Worm (Caenorhabditis elegans) whole organism, L1 larva: ENCODE results near the gene B0457.2.

ENCODE experiments used
- F16B12.6 ChIP-seq: fragments of 150-350 bp; optimal IDR thresholded peaks from 2 replicates; lab custom pipeline; 2014; ENCODE audit warnings: missing biosample characterization, missing genetic modification characterization
- Y116A8C.19 ChIP-seq: sonication (generic microtip); optimal IDR thresholded peaks from 2 replicates; lab custom pipeline; 2016; ENCODE audit warnings: missing compliant biosample characterization, missing genetic modification characterization, borderline replicate concordance
- aha-1 ChIP-seq: fragments of 150-350 bp; optimal IDR thresholded peaks from 2 replicates; lab custom pipeline; 2014; ENCODE audit warnings: missing biosample characterization, missing genetic modification characterization
- aly-2 ChIP-seq: fragments of 150-350 bp; optimal IDR thresholded peaks from 2 replicates; lab custom pipeline; 2014; ENCODE audit warnings: missing biosample characterization, missing genetic modification characterization
- dpl-1 ChIP-seq, 3 experiments: fragments of 150-350 bp in 2 of 3; sonication (generic microtip) in 1 of 3; optimal IDR thresholded peaks; 2 replicates each; lab custom pipeline; 2014 to 2017; ENCODE audit warnings: missing biosample characterization in 3 of 3, missing genetic modification characterization in 3 of 3, missing genetic modification reagents in 3 of 3
- elt-2 ChIP-seq: sonication (generic microtip); optimal IDR thresholded peaks from 2 replicates; lab custom pipeline; 2016; ENCODE audit warnings: missing genetic modification characterization, mild to moderate bottlenecking, inconsistent platforms, missing compliant biosample characterization, missing genetic modification reagents
- elt-3 ChIP-seq, 6 experiments: fragments of 150-350 bp in 1 of 6; sonication (generic microtip); optimal IDR thresholded peaks; 2 replicates each; lab custom pipeline; 2017 to 2018; ENCODE audit warnings: missing biosample characterization in 6 of 6, missing genetic modification characterization in 6 of 6, inconsistent platforms in 1 of 6
- fkh-10 ChIP-seq: sonication (generic microtip); optimal IDR thresholded peaks from 2 replicates; lab custom pipeline; 2017; ENCODE audit warnings: missing biosample characterization, missing genetic modification reagents, missing genetic modification characterization
- fos-1 ChIP-seq: fragments of 150-350 bp; optimal IDR thresholded peaks from 2 replicates; lab custom pipeline; 2014; ENCODE audit warnings: missing biosample characterization, missing genetic modification characterization
- hpl-2 ChIP-seq: fragments of 150-350 bp; optimal IDR thresholded peaks from 2 replicates; lab custom pipeline; 2014; ENCODE audit warnings: missing biosample characterization, missing genetic modification reagents, missing genetic modification characterization
- irx-1 ChIP-seq: sonication (generic microtip); optimal IDR thresholded peaks from 2 replicates; lab custom pipeline; 2016; ENCODE audit warnings: missing genetic modification characterization, missing compliant biosample characterization
- jun-1 ChIP-seq: fragments of 150-350 bp; optimal IDR thresholded peaks from 2 replicates; lab custom pipeline; 2014; ENCODE audit warnings: missing biosample characterization, missing genetic modification reagents, missing genetic modification characterization
- lin-14 ChIP-seq: fragments of 200-800 bp; sonication (Bioruptor generic); optimal IDR thresholded peaks from 2 replicates; lab custom pipeline; 2018; ENCODE audit warnings: mild to moderate bottlenecking, missing genetic modification characterization, moderate library complexity, missing compliant biosample characterization
- lin-15B ChIP-seq: fragments of 150-350 bp; sonication (generic microtip); optimal IDR thresholded peaks from 3 replicates; lab custom pipeline; 2014; ENCODE audit warnings: missing biosample characterization, missing genetic modification characterization
- lin-35 ChIP-seq, 2 experiments: fragments of 150-350 bp; optimal IDR thresholded peaks; 2 replicates each; lab custom pipeline; 2014; ENCODE audit warnings: missing biosample characterization in 2 of 2, missing genetic modification characterization in 2 of 2, missing genetic modification reagents in 2 of 2
- lir-3 ChIP-seq: sonication (generic microtip); optimal IDR thresholded peaks from 2 replicates; lab custom pipeline; 2016; ENCODE audit warnings: mild to moderate bottlenecking, missing genetic modification characterization, moderate library complexity, missing compliant biosample characterization; ENCODE audit not compliant: poor library complexity
- lsy-2 ChIP-seq, 2 experiments: fragments of 150-350 bp; optimal IDR thresholded peaks; 2 replicates each; lab custom pipeline; 2014; ENCODE audit warnings: missing biosample characterization in 2 of 2, missing genetic modification characterization in 2 of 2
- nhr-11 ChIP-seq: fragments of 150-350 bp; optimal IDR thresholded peaks from 2 replicates; lab custom pipeline; 2014; ENCODE audit warnings: missing biosample characterization, missing genetic modification characterization
- nhr-19 ChIP-seq: fragments of 200-800 bp; sonication (Bioruptor generic); conservative IDR thresholded peaks from 2 replicates; pipeline ENCODE4 v1.3.6; 2022; ENCODE audit warnings: missing genetic modification characterization, missing compliant biosample characterization
- nhr-20 ChIP-seq: sonication (generic microtip); optimal IDR thresholded peaks from 2 replicates; lab custom pipeline; 2016; ENCODE audit warnings: mild to moderate bottlenecking, missing genetic modification characterization, missing compliant biosample characterization
- nhr-47 ChIP-seq: sonication (generic microtip); optimal IDR thresholded peaks from 2 replicates; lab custom pipeline; 2016; ENCODE audit warnings: mild to moderate bottlenecking, missing genetic modification characterization, moderate library complexity, missing compliant biosample characterization
- nhr-71 ChIP-seq: sonication (generic microtip); optimal IDR thresholded peaks from 2 replicates; lab custom pipeline; 2016; ENCODE audit warnings: mild to moderate bottlenecking, missing genetic modification characterization, moderate library complexity, missing compliant biosample characterization
- nhr-77 ChIP-seq: fragments of 150-350 bp; optimal IDR thresholded peaks from 2 replicates; lab custom pipeline; 2014; ENCODE audit warnings: missing biosample characterization, missing genetic modification characterization
- nhr-84 ChIP-seq: sonication (generic microtip); optimal IDR thresholded peaks from 2 replicates; lab custom pipeline; 2017; ENCODE audit warnings: missing biosample characterization, missing genetic modification characterization
- nhr-85 ChIP-seq: sonication (generic microtip); peaks from one replicate; lab custom pipeline; 2016; ENCODE audit warnings: missing genetic modification characterization, inconsistent platforms, missing compliant biosample characterization
- pax-3 ChIP-seq: fragments of 200-800 bp; sonication (Bioruptor generic); optimal IDR thresholded peaks from 2 replicates; lab custom pipeline; 2018; ENCODE audit warnings: mild to moderate bottlenecking, missing genetic modification characterization, moderate library complexity, missing compliant biosample characterization
- skn-1 ChIP-seq: fragments of 150-350 bp; optimal IDR thresholded peaks from 2 replicates; lab custom pipeline; 2014; ENCODE audit warnings: missing biosample characterization, missing genetic modification characterization
- snu-23 ChIP-seq: sonication (generic microtip); optimal IDR thresholded peaks from 2 replicates; lab custom pipeline; 2016; ENCODE audit warnings: missing genetic modification characterization, missing compliant biosample characterization
- swsn-7 ChIP-seq: sonication (generic microtip); optimal IDR thresholded peaks from 2 replicates; lab custom pipeline; 2016; ENCODE audit warnings: missing genetic modification characterization, missing compliant biosample characterization
- tbx-2 ChIP-seq: sonication (generic microtip); optimal IDR thresholded peaks from 2 replicates; lab custom pipeline; 2016; ENCODE audit warnings: missing genetic modification characterization, missing compliant biosample characterization
- tlp-1 ChIP-seq: fragments of 150-350 bp; optimal IDR thresholded peaks from 2 replicates; lab custom pipeline; 2014; ENCODE audit warnings: missing biosample characterization, missing genetic modification characterization
- unc-130 ChIP-seq: fragments of 150-350 bp; optimal IDR thresholded peaks from 2 replicates; lab custom pipeline; 2017; ENCODE audit warnings: missing biosample characterization, missing genetic modification characterization, inconsistent platforms
- unc-30 ChIP-seq: sonication (generic microtip); optimal IDR thresholded peaks from 2 replicates; lab custom pipeline; 2017; ENCODE audit warnings: missing biosample characterization, missing genetic modification characterization
- unc-98 ChIP-seq: fragments of 200-800 bp; sonication (Bioruptor generic); IDR thresholded peaks from 2 replicates; pipeline ENCODE4 v1.3.6; 2022; ENCODE audit warnings: missing genetic modification characterization, missing compliant biosample characterization
- zip-4 ChIP-seq: fragments of 200-800 bp; sonication (Bioruptor generic); optimal IDR thresholded peaks from 2 replicates; lab custom pipeline; 2018; ENCODE audit warnings: mild to moderate bottlenecking, missing genetic modification characterization, moderate library complexity, missing compliant biosample characterization

Gene B0457.2

ce11 chrII:8912523-8913017, 13.8 kb downstream of the B0457.2 start (continued):
- TF ChIP-seq tbx-2 (tag; lab: Kevin White, UChicago) (no peak), jun-1 (tag; lab: Kevin White, UChicago) (no peak), elt-2 (tag; lab: Kevin White, UChicago) (no peak), hpl-2 (GFP tag; lab: Kevin White, UChicago) (no peak), tlp-1 (no peak), aha-1 (tag; lab: Kevin White, UChicago) (no peak), nhr-84 (tag; lab: Kevin White, UChicago) (no peak), lin-14 (GFP tag; lab: Kevin White, UChicago) (no peak), nhr-20 (tag; lab: Kevin White, UChicago) (no peak), swsn-7 (tag; lab: Kevin White, UChicago) (no peak), nhr-11 (tag; lab: Kevin White, UChicago) (no peak)

- TF ChIP-seq lir-3 (tag; lab: Kevin White, UChicago), result no peak
- TF ChIP-seq, all 84 proteins: peak for 0
Observed at ce11 chrII:8911929-8912328, 14.4 kb downstream of the B0457.2 start, which contains the start of gene B0457.4. TSS of gene B0457.4 (minus strand) at chrII:8912029.

ce11 chrII:8903871-8904270, 22.5 kb downstream of the B0457.2 start:
- TF ChIP-seq hpl-2 (GFP tag; lab: Kevin White, UChicago), result no peak
- TF ChIP-seq zip-4, result no peak
- no peak for TF ChIP-seq fos-1 (tag; lab: Kevin White, UChicago)
- TF ChIP-seq elt-3 (tag; optimal IDR thresholded peaks at IDR 0.05; lab: Kevin White, UChicago), result no peak
- TF ChIP-seq fkh-10 (GFP tag; lab: Kevin White, UChicago), result no peak
- TF ChIP-seq lin-35 (GFP tag; optimal IDR thresholded peaks at IDR 0.05; lab: Kevin White, UChicago), result no peak
- no peak for TF ChIP-seq unc-98 (GFP tag; lab: Robert Waterston, UW)
- TF ChIP-seq F16B12.6, result no peak
- no peak for TF ChIP-seq Y116A8C.19 (tag; lab: Kevin White, UChicago)
- no peak for TF ChIP-seq pax-3 (tag; lab: Kevin White, UChicago)
- no peak for TF ChIP-seq lsy-2 (tag; optimal IDR thresholded peaks at IDR 0.05; lab: Kevin White, UChicago)
- no peak for TF ChIP-seq dpl-1 (GFP tag; optimal IDR thresholded peaks at IDR 0.05; lab: Kevin White, UChicago)
- TF ChIP-seq nhr-77, result no peak
- TF ChIP-seq nhr-71 (tag; lab: Kevin White, UChicago), result no peak
- TF ChIP-seq aha-1 (tag; lab: Kevin White, UChicago), result no peak
- no peak for TF ChIP-seq lin-15B
- no peak for TF ChIP-seq unc-30 (tag; lab: Kevin White, UChicago)

- TF ChIP-seq skn-1, result no peak
- no peak for TF ChIP-seq snu-23
- TF ChIP-seq nhr-19 (GFP tag; lab: Robert Waterston, UW), result no peak
- no peak for TF ChIP-seq nhr-85 (tag; lab: Kevin White, UChicago)
- no peak for TF ChIP-seq fkh-10 (GFP tag; lab: Kevin White, UChicago)
- no peak for TF ChIP-seq nhr-20 (tag; lab: Kevin White, UChicago)
- no peak for TF ChIP-seq nhr-47
- no peak for TF ChIP-seq elt-3 (tag; optimal IDR thresholded peaks at IDR 0.05; lab: Kevin White, UChicago)
- TF ChIP-seq aly-2 (tag; lab: Kevin White, UChicago), result no peak
- no peak for TF ChIP-seq irx-1 (tag; lab: Kevin White, UChicago)
- TF ChIP-seq unc-130 (tag; lab: Kevin White, UChicago), result no peak
- TF ChIP-seq, all 84 proteins: peak for 0
Observed at ce11 chrII:8899357-8899748, 27.0 kb downstream of the B0457.2 start.
